Worm (Caenorhabditis elegans): Measurements from ENCODE around the gene F08G2.8.

The F08G2.8 gene

DNA sequence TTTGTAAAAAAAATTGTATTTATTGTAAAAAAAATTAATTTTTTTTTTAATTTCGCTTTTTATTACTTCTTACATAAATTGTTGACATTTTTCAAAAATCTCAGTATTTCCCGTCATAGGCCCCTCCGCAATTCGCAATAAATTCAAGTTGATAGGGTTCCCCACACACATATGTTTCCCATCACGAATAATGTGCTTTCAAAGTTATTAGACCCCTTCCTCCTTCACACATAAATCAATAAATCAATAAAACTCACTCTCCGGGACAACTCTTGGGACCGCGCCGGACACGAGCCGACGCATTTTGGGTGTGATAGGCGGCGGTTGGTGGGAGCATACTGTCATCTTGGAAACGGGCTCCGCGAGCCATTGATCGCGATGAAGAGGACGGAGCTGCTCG lies 12.7 kb upstream of the F08G2.8 start:
- TF ChIP-seq set-16 (GFP tag; IDR thresholded peaks at IDR 0.05) (peak; percentile 59; the same call in 1 of the 2 replicates), ceh-28 (tag; optimal IDR thresholded peaks at IDR 0.05) (peak; percentile 50), fkh-10 (GFP tag; optimal IDR thresholded peaks at IDR 0.05) (no peak)

DNA sequence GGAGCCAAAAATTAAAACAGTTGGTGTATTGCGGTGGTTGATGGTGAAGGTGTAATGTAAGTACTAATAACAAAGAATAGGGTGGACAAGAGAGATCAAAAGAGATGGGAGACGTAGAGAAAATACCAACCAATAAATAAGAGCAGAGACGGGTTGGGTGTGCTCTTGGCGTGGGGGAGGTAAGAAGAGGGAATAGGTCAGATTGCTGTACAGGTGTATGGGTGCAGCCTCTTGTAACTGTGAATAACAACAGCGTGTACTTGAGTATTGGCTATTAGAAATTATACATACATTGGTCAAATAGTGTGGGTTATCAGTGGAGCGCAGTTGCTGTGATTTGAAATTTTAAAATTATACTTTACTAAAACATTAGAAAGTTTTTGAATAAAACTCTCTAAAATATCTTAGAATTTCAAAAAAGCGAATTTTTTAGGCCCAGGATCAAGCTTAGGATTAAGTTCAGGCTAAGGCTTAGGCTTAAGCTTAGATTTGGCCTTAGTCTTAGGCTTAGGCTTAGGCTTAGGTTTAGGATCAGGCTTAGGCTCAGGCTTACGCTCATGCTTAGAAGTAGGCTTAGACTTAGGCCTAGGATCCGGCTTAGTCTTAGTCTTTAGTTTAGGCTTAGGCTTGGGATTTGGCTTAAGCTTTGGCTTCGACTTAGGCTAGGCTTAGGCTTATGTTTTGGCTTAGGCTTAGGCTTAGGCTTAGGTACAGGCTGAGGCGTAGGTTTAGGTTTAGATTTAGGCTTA lies 10.8 kb upstream of the F08G2.8 start, which contains the start of gene F08G2.7:
Gene F08G2.7, minus strand, starts transcription at position 51 of the 749 bp plus-strand sequence.
- TF ChIP-seq ceh-62 (tag; optimal IDR thresholded peaks at IDR 0.05) (no peak), unc-62 (GFP tag; optimal IDR thresholded peaks at IDR 0.05 in 1 of 2) (peak in 1 of 2 experiments; percentile 45), unc-62 (tag; optimal IDR thresholded peaks at IDR 0.05) (no peak)

DNA sequence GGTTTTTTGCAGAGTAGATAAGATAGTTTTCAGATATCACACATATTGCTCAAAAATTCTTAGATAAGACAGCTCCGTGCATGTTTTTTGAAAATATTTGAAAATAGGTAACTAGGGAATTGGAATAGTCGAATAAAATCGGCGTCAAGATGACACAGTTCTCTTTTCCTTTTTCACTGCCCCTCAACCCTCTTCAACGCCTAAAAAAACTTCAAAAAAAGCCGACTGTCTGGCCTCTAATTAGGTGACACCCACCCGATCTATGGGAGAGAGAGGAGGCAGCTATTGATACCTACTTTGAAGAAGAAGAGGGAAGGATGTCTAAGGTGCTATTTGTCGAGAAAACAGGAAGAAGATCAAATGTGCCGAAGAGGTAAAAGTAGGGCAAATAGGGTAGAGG lies 9.8 kb upstream of the F08G2.8 start:
- no peak for TF ChIP-seq daf-16 (GFP tag; optimal IDR thresholded peaks at IDR 0.05)
- no peak for TF ChIP-seq daf-16 (tag; optimal IDR thresholded peaks at IDR 0.05)
- peak; percentile 93 for TF ChIP-seq aha-1 (tag)
- no peak for TF ChIP-seq saeg-2 (GFP tag; IDR thresholded peaks at IDR 0.05)
- no peak for TF ChIP-seq php-3 (GFP tag; IDR thresholded peaks at IDR 0.05)

DNA sequence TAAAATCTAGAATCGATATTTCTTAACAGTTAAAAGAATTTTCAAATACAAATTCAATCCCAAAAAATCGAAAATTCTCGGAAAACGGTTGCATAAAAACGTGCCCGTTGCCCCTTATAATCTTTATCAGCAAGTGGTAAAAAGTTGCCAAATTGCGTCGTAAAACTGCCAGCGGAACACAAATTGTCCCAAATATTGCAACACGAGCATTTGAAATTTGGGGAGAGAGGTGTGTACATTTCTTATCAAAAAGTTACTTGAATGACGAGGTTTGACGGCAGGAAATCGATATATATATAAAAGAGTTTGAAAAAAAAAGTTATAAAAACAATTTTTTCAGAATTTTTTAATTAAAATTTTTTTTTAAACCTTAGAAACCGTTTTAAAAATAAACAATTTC lies 6.1 kb upstream of the F08G2.8 start:
- TF ChIP-seq arid-1 (GFP tag; conservative IDR thresholded peaks at IDR 0.05) (no peak), Y105C5A.15 (GFP tag; IDR thresholded peaks at IDR 0.05) (no peak), madf-5 (GFP tag; IDR thresholded peaks at IDR 0.05) (no peak), jun-1 (tag; optimal IDR thresholded peaks at IDR 0.05) (no peak), lin-13 (GFP tag; optimal IDR thresholded peaks at IDR 0.05) (no peak), pqm-1 (tag; optimal IDR thresholded peaks at IDR 0.05) (peak; percentile 89), ceh-44 (GFP tag; IDR thresholded peaks at IDR 0.05) (no peak), unc-39 (tag; optimal IDR thresholded peaks at IDR 0.05) (no peak), ctbp-1 (GFP tag; IDR thresholded peaks at IDR 0.05) (no peak), dmd-8 (GFP tag; IDR thresholded peaks at IDR 0.05) (no peak), mdt-29 (GFP tag; IDR thresholded peaks at IDR 0.05) (no peak), ceh-28 (tag; optimal IDR thresholded peaks at IDR 0.05) (no peak), ZK337.2 (GFP tag; IDR thresholded peaks at IDR 0.05) (no peak), nhr-28 (tag; optimal IDR thresholded peaks at IDR 0.05) (peak; percentile 79), dve-1 (tag; optimal IDR thresholded peaks at IDR 0.05; ENCODE audit: insufficient read depth) (peak; percentile 67), daf-16 (GFP tag; optimal IDR thresholded peaks at IDR 0.05) (no peak), daf-16 (tag; optimal IDR thresholded peaks at IDR 0.05) (peak; percentile 72), F49E8.2 (tag; optimal IDR thresholded peaks at IDR 0.05; ENCODE audit: borderline replicate concordance) (no peak), nhr-10 (tag; optimal IDR thresholded peaks at IDR 0.05) (no peak), ZK546.5 (tag; optimal IDR thresholded peaks at IDR 0.05) (no peak), nhr-77 (tag; optimal IDR thresholded peaks at IDR 0.05) (peak; percentile 82), T26A8.4 (GFP tag; IDR thresholded peaks at IDR 0.05) (no peak), set-16 (GFP tag; IDR thresholded peaks at IDR 0.05) (no peak), dpl-1 (GFP tag; optimal IDR thresholded peaks at IDR 0.05) (peak; percentile 2), dmd-6 (GFP tag; IDR thresholded peaks at IDR 0.05) (peak; percentile 67; the same call in 1 of the 2 replicates), mep-1 (tag; optimal IDR thresholded peaks at IDR 0.05) (peak; percentile 7), php-3 (GFP tag; IDR thresholded peaks at IDR 0.05) (peak; percentile 88), lin-39 (tag; optimal IDR thresholded peaks at IDR 0.05) (no peak), F26F4.8 (GFP tag; conservative IDR thresholded peaks at IDR 0.05) (no peak), mes-2 (tag; optimal IDR thresholded peaks at IDR 0.05; ENCODE audit: poor library complexity, severe bottlenecking) (peak; percentile 38), ceh-62 (tag; optimal IDR thresholded peaks at IDR 0.05) (no peak), nhr-41 (GFP tag; IDR thresholded peaks at IDR 0.05) (no peak), zip-2 (tag; optimal IDR thresholded peaks at IDR 0.05) (no peak), attf-4 (tag; optimal IDR thresholded peaks at IDR 0.05) (no peak), unc-62 (GFP tag; optimal IDR thresholded peaks at IDR 0.05 in 1 of 2) (peak in 1 of 2 experiments; percentile 6), unc-62 (tag; optimal IDR thresholded peaks at IDR 0.05) (no peak), hlh-11 (tag; optimal IDR thresholded peaks at IDR 0.05) (peak; percentile 61), nhr-111 (GFP tag; optimal IDR thresholded peaks at IDR 0.05) (no peak)

Measured in whole organism, L4 larva.